Fruit fly (Drosophila melanogaster) whole organism, embryonic: ENCODE measurements around the gene MED25.

Experiments used
- CG11085 ChIP-seq: fragments of 200-800 bp; sonication (Bioruptor generic); IDR thresholded peaks from 2 replicates; pipeline ENCODE4 v1.3.6; 2022; ENCODE audit warnings: missing biosample characterization, missing genetic modification characterization
- CTCF ChIP-seq: fragments of 200-800 bp; sonication (Bioruptor generic); optimal IDR thresholded peaks from 2 replicates; lab custom pipeline; 2017; ENCODE audit warnings: missing biosample characterization, mild to moderate bottlenecking, missing genetic modification characterization, moderate library complexity
- HLH3B ChIP-seq: fragments of 200-800 bp; sonication (Bioruptor generic); IDR thresholded peaks from 2 replicates; pipeline ENCODE4 v1.3.6; 2022; ENCODE audit warnings: missing biosample characterization, missing genetic modification characterization
- TFAM ChIP-seq: fragments of 200-800 bp; sonication (Bioruptor generic); optimal IDR thresholded peaks from 2 replicates; lab custom pipeline; 2017; ENCODE audit warnings: missing biosample characterization, missing genetic modification characterization, inconsistent platforms
- bigmax ChIP-seq: fragments of 200-800 bp; sonication (Bioruptor generic); optimal IDR thresholded peaks from 2 replicates; lab custom pipeline; 2018; ENCODE audit warnings: missing biosample characterization, mild to moderate bottlenecking, missing genetic modification characterization
- insv ChIP-seq, 2 experiments: fragments of 200-800 bp; sonication (Bioruptor generic); optimal IDR thresholded peaks; 3 replicates each; lab custom pipeline; 2016 to 2018; ENCODE audit warnings: missing biosample characterization in 2 of 2, missing genetic modification characterization in 2 of 2

DNA sequence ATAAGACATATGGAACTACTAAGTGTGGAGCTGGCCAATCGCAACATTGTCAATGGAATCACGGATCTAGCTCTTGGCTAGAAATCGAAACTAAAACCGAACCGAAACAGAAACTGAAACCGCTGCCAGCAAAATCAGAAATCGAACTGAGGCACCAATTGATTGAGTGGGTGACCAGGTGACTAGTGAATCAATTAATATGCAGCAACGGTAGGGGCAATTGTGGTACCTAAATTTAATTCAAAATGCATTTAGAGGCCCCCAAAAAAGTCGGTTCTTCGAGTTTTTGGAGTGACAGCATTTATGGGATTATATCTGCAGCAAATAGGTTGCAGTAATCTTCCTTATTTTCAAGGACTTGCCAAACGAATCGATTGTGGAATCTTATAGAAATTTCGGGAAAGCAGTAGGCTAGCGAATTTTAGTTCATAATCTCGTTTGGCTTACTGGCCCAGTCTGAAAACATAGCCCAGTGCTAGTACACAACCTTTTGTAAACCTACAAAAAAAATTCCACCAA is 4.7 kb downstream of the MED25 start, which contains the start of the genes CG17190 and CG4836:
- TF ChIP-seq TFAM (GFP tag; lab: Kevin White, UChicago) (no peak), CG11085 (GFP tag; lab: Robert Waterston, UW) (no peak), HLH3B (no peak), insv (GFP tag; optimal IDR thresholded peaks at IDR 0.05; lab: Kevin White, UChicago) (no peak), CTCF (no peak), bigmax (GFP tag; lab: Kevin White, UChicago) (no peak)
